Fruit fly (Drosophila melanogaster): ENCODE data around the gene CG3609.

The CG3609 gene

dm6 chr2L:2398459-2398858 is 24.0 kb upstream of the CG3609 start (continued):
- TF ChIP-seq abd-A (tag; optimal IDR thresholded peaks at IDR 0.05) = no peak
- no peak for TF ChIP-seq dm (GFP tag; optimal IDR thresholded peaks at IDR 0.05)
- TF ChIP-seq HmgD (GFP tag; optimal IDR thresholded peaks at IDR 0.05) = no peak
- TF ChIP-seq Antp (GFP tag; optimal IDR thresholded peaks at IDR 0.05) = no peak
- no peak for TF ChIP-seq otp (GFP tag; IDR thresholded peaks at IDR 0.05)
- TF ChIP-seq Ada2b (GFP tag; IDR thresholded peaks at IDR 0.05) = 0 out of 2 replicates have a peak, but pooled peaks have one; percentile 5
- TF ChIP-seq dan (GFP tag; IDR thresholded peaks at IDR 0.05) = no peak
- peak; percentile 20 for TF ChIP-seq Blimp-1 (GFP tag; optimal IDR thresholded peaks at IDR 0.05)
- TF ChIP-seq gcm (GFP tag; optimal IDR thresholded peaks at IDR 0.05) = no peak
- no peak for TF ChIP-seq CG1602 (GFP tag; optimal IDR thresholded peaks at IDR 0.05)
- TF ChIP-seq Ptx1 (GFP tag; IDR thresholded peaks at IDR 0.05) = 0 out of 2 replicates have a peak, but pooled peaks have one; percentile 16
- no peak for TF ChIP-seq mirr (GFP tag; optimal IDR thresholded peaks at IDR 0.05)
- TF ChIP-seq vvl (GFP tag; IDR thresholded peaks at IDR 0.05) = peak; percentile 30; the same call in 1 of the 2 replicates
- peak in 1 of 2 experiments; percentile 36 for TF ChIP-seq bsh (GFP tag; optimal IDR thresholded peaks at IDR 0.05)
- TF ChIP-seq CG16863 (GFP tag; optimal IDR thresholded peaks at IDR 0.05) = no peak
- no peak for TF ChIP-seq en (GFP tag; optimal IDR thresholded peaks at IDR 0.05)
- peak in 1 of 2 experiments; percentile 27 for TF ChIP-seq Hr51 (GFP tag; optimal IDR thresholded peaks at IDR 0.05)
- no peak for TF ChIP-seq CG11560 (tag; IDR thresholded peaks at IDR 0.05)
- no peak for TF ChIP-seq Aef1 (GFP tag; IDR thresholded peaks at IDR 0.05)
- no peak for TF ChIP-seq shn (GFP tag; optimal IDR thresholded peaks at IDR 0.05)
- TF ChIP-seq Xrp1 (GFP tag; IDR thresholded peaks at IDR 0.05) = peak; percentile 29; the same call in 1 of the 2 replicates
- TF ChIP-seq CG15073 (GFP tag; optimal IDR thresholded peaks at IDR 0.05) = no peak
- no peak for TF ChIP-seq slp2 (GFP tag; optimal IDR thresholded peaks at IDR 0.05)
- TF ChIP-seq chinmo (GFP tag; IDR thresholded peaks at IDR 0.05; ENCODE audit: partially characterized antibody) = no peak
- no peak for TF ChIP-seq sna (GFP tag; IDR thresholded peaks at IDR 0.05; ENCODE audit: partially characterized antibody)
- TF ChIP-seq zf30C (GFP tag; optimal IDR thresholded peaks at IDR 0.05) = no peak
- TF ChIP-seq CG2120 (GFP tag; optimal IDR thresholded peaks at IDR 0.05) = no peak
- no peak; the same call in 1 of the 2 replicates for TF ChIP-seq peb (GFP tag; IDR thresholded peaks at IDR 0.05)
- TF ChIP-seq ap (GFP tag; IDR thresholded peaks at IDR 0.05) = no peak
- peak; percentile 4 for TF ChIP-seq Xbp1 (GFP tag; optimal IDR thresholded peaks at IDR 0.05)
- 0 out of 2 replicates have a peak, but pooled peaks have one; percentile 14 for TF ChIP-seq esg (GFP tag; conservative IDR thresholded peaks at IDR 0.05)
- peak; percentile 53 for TF ChIP-seq CG31441 (GFP tag; IDR thresholded peaks at IDR 0.05)
- no peak for TF ChIP-seq Ssrp (tag; optimal IDR thresholded peaks at IDR 0.05)
- no peak for TF ChIP-seq Opbp (GFP tag; IDR thresholded peaks at IDR 0.05; ENCODE audit: partially characterized antibody)
- TF ChIP-seq Stat92E (GFP tag; optimal IDR thresholded peaks at IDR 0.05) = no peak
- no peak for TF ChIP-seq odd (GFP tag; optimal IDR thresholded peaks at IDR 0.05)
- TF ChIP-seq CG11456 (GFP tag; IDR thresholded peaks at IDR 0.05) = no peak
- no peak for TF ChIP-seq Pdp1 (GFP tag; optimal IDR thresholded peaks at IDR 0.05)
- TF ChIP-seq CG4424 (GFP tag; optimal IDR thresholded peaks at IDR 0.05) = no peak
- TF ChIP-seq CG4707 (GFP tag; optimal IDR thresholded peaks at IDR 0.05) = no peak
- 0 out of 2 replicates have a peak, but pooled peaks have one; percentile 9 for TF ChIP-seq CG11696 (GFP tag; IDR thresholded peaks at IDR 0.05)
- TF ChIP-seq ase (GFP tag; IDR thresholded peaks at IDR 0.05) = no peak
- TF ChIP-seq Dll (GFP tag; IDR thresholded peaks at IDR 0.05; ENCODE audit: partially characterized antibody) = no peak
- peak; percentile 16 for TF ChIP-seq CG15269 (tag; optimal IDR thresholded peaks at IDR 0.05)
- TF ChIP-seq Oli (tag; optimal IDR thresholded peaks at IDR 0.05) = peak; percentile 24
- no peak for TF ChIP-seq Hsf (GFP tag; optimal IDR thresholded peaks at IDR 0.05)
- no peak for TF ChIP-seq grn (GFP tag; optimal IDR thresholded peaks at IDR 0.05)
- no peak for TF ChIP-seq CG9817 (tag; optimal IDR thresholded peaks at IDR 0.05)
- TF ChIP-seq CG8388 (GFP tag; optimal IDR thresholded peaks at IDR 0.05) = peak; percentile 23
- no peak for TF ChIP-seq dmrt11E (tag; optimal IDR thresholded peaks at IDR 0.05)
